Worm (Caenorhabditis elegans): Measurements from ENCODE around the gene dpy-22.

- TF ChIP-seq mdl-1 (tag; optimal IDR thresholded peaks at IDR 0.05) (no peak), fkh-8 (tag; optimal IDR thresholded peaks at IDR 0.05) (no peak), pqm-1 (tag; optimal IDR thresholded peaks at IDR 0.05) (no peak), sup-37 (GFP tag; optimal IDR thresholded peaks at IDR 0.05) (no peak), snpc-4 (tag; optimal IDR thresholded peaks at IDR 0.05) (no peak)
Measured at ce11 chrX:9803603-9804002, 18.5 kb downstream of the dpy-22 start.

All from whole organism, L1 larva.